Worm (Caenorhabditis elegans) whole organism, L4 larva: Measurements from ENCODE around the gene Y51H4A.936.
"Not testable (repeated sequence)": the region's sequence is repeated elsewhere in the genome, so short reads cannot be mapped to it uniquely, and the experiment has no call there.

Experiments used
- F10B5.3 ChIP-seq: sonication (generic microtip); optimal IDR thresholded peaks from 2 replicates; lab custom pipeline; 2016; ENCODE audit warnings: mild to moderate bottlenecking, missing genetic modification characterization, missing compliant biosample characterization
- F37D6.2 ChIP-seq: sonication (generic microtip); optimal IDR thresholded peaks from 2 replicates; lab custom pipeline; 2016; ENCODE audit warnings: mild to moderate bottlenecking, missing genetic modification characterization, missing compliant biosample characterization
- F44E2.7 ChIP-seq: fragments of 200-800 bp; sonication (Bioruptor generic); IDR thresholded peaks from 2 replicates; pipeline ENCODE4 v2.1.2; 2022; ENCODE audit warnings: missing genetic modification characterization, missing compliant biosample characterization
- aha-1 ChIP-seq: fragments of 150-350 bp; peaks from one replicate; lab custom pipeline; 2014; ENCODE audit warnings: missing biosample characterization, missing genetic modification characterization
- ceh-28 ChIP-seq: fragments of 150-350 bp; optimal IDR thresholded peaks from 2 replicates; lab custom pipeline; 2014; ENCODE audit warnings: missing biosample characterization, missing genetic modification reagents, missing genetic modification characterization
- ces-1 ChIP-seq: fragments of 150-350 bp; sonication (generic microtip); optimal IDR thresholded peaks from 4 replicates; lab custom pipeline; 2014; ENCODE audit warnings: missing biosample characterization, missing genetic modification reagents, missing genetic modification characterization
- ctbp-1 ChIP-seq: fragments of 200-800 bp; sonication (Bioruptor generic); IDR thresholded peaks from 2 replicates; pipeline ENCODE4 v1.3.6; 2022; ENCODE audit warnings: missing genetic modification reagents, missing genetic modification characterization, missing compliant biosample characterization
- hlh-30 ChIP-seq: sonication (generic microtip); optimal IDR thresholded peaks from 2 replicates; lab custom pipeline; 2017; ENCODE audit warnings: antibody characterized with exemption, mild to moderate bottlenecking, missing genetic modification characterization, missing compliant biosample characterization; ENCODE audit not compliant: insufficient read depth
- lin-15B ChIP-seq: fragments of 150-350 bp; sonication (generic microtip); optimal IDR thresholded peaks from 3 replicates; lab custom pipeline; 2014; ENCODE audit warnings: missing biosample characterization, missing genetic modification characterization
- mdl-1 ChIP-seq, 2 experiments: fragments of 150-350 bp in 1 of 2; sonication (generic microtip) in 1 of 2; optimal IDR thresholded peaks; 2 replicates each; lab custom pipeline; 2014 to 2017; ENCODE audit warnings: missing biosample characterization in 2 of 2, missing genetic modification characterization in 2 of 2
- mep-1 ChIP-seq: fragments of 150-350 bp; sonication (generic microtip); optimal IDR thresholded peaks from 3 replicates; lab custom pipeline; 2014; ENCODE audit warnings: missing biosample characterization, missing genetic modification characterization
- mxl-3 ChIP-seq: fragments of 200-800 bp; sonication (Bioruptor generic); optimal IDR thresholded peaks from 2 replicates; lab custom pipeline; 2018; ENCODE audit warnings: mild to moderate bottlenecking, missing genetic modification characterization, missing compliant biosample characterization
- nhr-25 ChIP-seq: sonication (generic microtip); optimal IDR thresholded peaks from 2 replicates; lab custom pipeline; 2017; ENCODE audit warnings: missing genetic modification characterization, mild to moderate bottlenecking, missing compliant biosample characterization, antibody characterized with exemption, moderate library complexity, borderline replicate concordance; ENCODE audit not compliant: insufficient read depth
- nhr-48 ChIP-seq: sonication (generic microtip); optimal IDR thresholded peaks from 2 replicates; lab custom pipeline; 2016; ENCODE audit warnings: mild to moderate bottlenecking, missing genetic modification characterization, missing compliant biosample characterization
- nhr-6 ChIP-seq: fragments of 150-350 bp; optimal IDR thresholded peaks from 2 replicates; lab custom pipeline; 2014; ENCODE audit warnings: missing biosample characterization, missing genetic modification characterization
- pha-4 ChIP-seq, 2 experiments: fragments of 150-350 bp in 1 of 2; fragments of 200-800 bp in 1 of 2; sonication (Bioruptor generic) in 1 of 2; IDR thresholded peaks in 1 of 2; optimal IDR thresholded peaks in 1 of 2; 2 replicates each; pipeline versions ENCODE4 v1.3.6 to Lab custom; 2014 to 2022; ENCODE audit warnings: missing genetic modification characterization in 2 of 2, missing genetic modification reagents in 2 of 2, missing biosample characterization in 1 of 2, missing compliant biosample characterization in 1 of 2
- rbr-2 ChIP-seq: sonication (generic microtip); optimal IDR thresholded peaks from 2 replicates; lab custom pipeline; 2016; ENCODE audit warnings: missing genotype, missing genetic modification characterization, missing compliant biosample characterization
- skn-1 ChIP-seq: fragments of 150-350 bp; optimal IDR thresholded peaks from 2 replicates; lab custom pipeline; 2014; ENCODE audit warnings: missing biosample characterization, missing genetic modification characterization
- snpc-1.2 ChIP-seq: fragments of 200-800 bp; sonication (Bioruptor generic); IDR thresholded peaks from 2 replicates; pipeline ENCODE4 v1.3.6; 2022; ENCODE audit warnings: missing genetic modification reagents, missing genetic modification characterization, missing compliant biosample characterization
- tra-1 ChIP-seq: fragments of 200-800 bp; sonication (Bioruptor generic); IDR thresholded peaks from 2 replicates; pipeline ENCODE4 v1.3.6; 2022; ENCODE audit warnings: missing genetic modification reagents, missing genetic modification characterization, missing compliant biosample characterization
- unc-130 ChIP-seq: sonication (generic microtip); optimal IDR thresholded peaks from 2 replicates; lab custom pipeline; 2016; ENCODE audit warnings: missing genetic modification reagents, missing genetic modification characterization, missing compliant biosample characterization
- vab-7 ChIP-seq: fragments of 200-800 bp; sonication (Bioruptor generic); IDR thresholded peaks from 2 replicates; pipeline ENCODE4 v1.3.6; 2022; ENCODE audit warnings: missing genetic modification reagents, missing genetic modification characterization, missing compliant biosample characterization

Y51H4A.936 gene

ce11 chrIV:16623087-16623486, 6.1 kb upstream of the Y51H4A.936 start:
- peak; percentile 83 for TF ChIP-seq snpc-1.2 (GFP tag; lab: Robert Waterston, UW)

DNA sequence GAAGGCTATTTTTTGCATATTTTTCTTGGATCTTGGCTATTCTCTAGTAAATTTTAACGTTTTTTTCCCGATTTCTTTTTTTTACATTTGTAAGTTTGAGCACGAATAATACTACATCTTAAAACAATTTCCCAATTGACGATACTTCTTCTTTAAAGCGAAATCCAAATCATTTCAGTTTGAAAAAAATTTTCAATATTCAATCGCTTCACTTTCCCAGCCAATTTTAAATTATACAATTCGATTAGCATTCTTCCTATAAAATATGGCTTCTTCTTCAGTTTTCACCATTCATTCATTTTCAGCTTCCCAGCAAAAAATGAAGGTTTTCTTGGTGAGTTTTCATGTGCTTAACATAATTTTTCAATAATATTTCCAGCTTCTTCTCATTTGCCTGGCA, 3.3 kb upstream of the Y51H4A.936 start, which contains the start of gene fip-7:
fip-7 (plus strand) TSS at position 301 of the 400 bp plus-strand sequence.
- not testable (repeated sequence) for TF ChIP-seq skn-1 (tag; lab: Kevin White, UChicago); hlh-30; nhr-48 (tag; lab: Kevin White, UChicago)

ce11 chrIV:16627676-16628075, 1.5 kb upstream of the Y51H4A.936 start, which contains the start of gene fipr-28:
TSS of gene fipr-28 (plus strand) at chrIV:16627976.
- TF ChIP-seq mep-1 (tag; lab: Kevin White, UChicago) (no peak), lin-15B (tag; lab: Kevin White, UChicago) (no peak), mdl-1 (tag; optimal IDR thresholded peaks at IDR 0.05; lab: Kevin White, UChicago) (no peak), vab-7 (GFP tag; lab: Robert Waterston, UW) (no peak), rbr-2 (tag; lab: Kevin White, UChicago) (no peak), tra-1 (no peak), hlh-30 (no peak)

DNA sequence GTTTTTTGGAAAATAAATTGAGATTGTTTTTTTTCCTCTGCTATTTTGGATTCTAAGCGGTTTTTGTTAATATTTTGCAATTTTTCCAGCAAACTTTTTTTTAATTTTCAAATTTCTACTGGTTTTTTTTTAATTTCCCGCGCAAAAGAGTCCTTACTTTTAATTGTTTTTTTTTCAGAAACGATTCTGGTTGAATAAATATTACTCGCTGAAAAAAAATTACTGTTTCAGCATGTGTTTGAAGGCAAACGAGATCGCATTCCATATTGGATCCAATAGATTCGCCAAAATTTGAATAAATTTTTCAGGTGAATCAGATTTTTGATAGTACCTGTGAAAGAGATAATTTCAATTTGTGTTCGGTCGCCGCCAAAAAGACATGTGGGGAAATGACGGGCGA, 625 bp downstream of the Y51H4A.936 start:
- TF ChIP-seq aha-1 (tag; lab: Kevin White, UChicago) (peak; percentile 87), ctbp-1 (no peak), nhr-6 (no peak), snpc-1.2 (GFP tag; lab: Robert Waterston, UW) (peak; percentile 54; the same call in 1 of the 2 replicates)

ce11 chrIV:16630622-16631021, 1.4 kb downstream of the Y51H4A.936 start, which contains the start of gene fipr-27:
TSS of gene fipr-27 (plus strand) at chrIV:16630922.
- TF ChIP-seq nhr-25 (no peak), F10B5.3 (no peak)

- TF ChIP-seq unc-130 (GFP tag; lab: Kevin White, UChicago), result no peak
- peak; percentile 97 for TF ChIP-seq ceh-28
- TF ChIP-seq ces-1, result no peak
- no peak for TF ChIP-seq F44E2.7
Measured at ce11 chrIV:16643782-16644181, 14.6 kb downstream of the Y51H4A.936 start.

- TF ChIP-seq ceh-28, result peak; percentile 40
Measured at ce11 chrIV:16644979-16645378, 15.8 kb downstream of the Y51H4A.936 start.

DNA sequence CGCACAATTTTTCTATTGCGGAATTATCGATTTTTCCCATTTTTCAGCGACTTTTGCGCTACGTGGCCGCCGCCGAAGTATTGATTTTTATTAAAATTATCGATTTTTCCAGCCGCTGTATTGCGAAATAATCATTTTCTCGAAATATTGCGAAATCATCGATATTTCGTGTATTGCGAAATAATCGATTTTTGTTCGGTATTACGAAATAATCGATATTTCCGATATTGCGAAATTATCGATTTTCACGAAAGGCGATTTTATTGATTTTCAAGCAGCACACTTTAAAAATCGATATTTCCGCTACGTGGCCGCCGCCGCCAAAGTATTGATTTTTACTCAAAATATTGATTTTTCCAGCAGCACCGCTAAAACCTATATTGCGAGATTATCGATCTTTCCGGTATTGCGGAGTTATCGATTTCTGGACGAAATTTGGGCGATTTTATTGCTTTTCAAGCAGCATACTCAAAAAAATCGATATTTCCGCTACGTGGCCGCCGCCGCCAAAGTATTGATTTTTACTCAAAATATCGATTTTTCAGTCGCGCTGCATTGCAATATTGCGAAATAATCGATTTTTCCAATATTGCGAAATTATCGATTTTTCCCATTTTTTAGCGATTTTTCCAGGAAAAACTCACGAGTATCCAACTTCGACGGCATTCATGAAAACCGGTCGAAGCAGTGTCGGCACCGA, 16.5 kb downstream of the Y51H4A.936 start:
- peak; percentile 45 for TF ChIP-seq aha-1 (tag; lab: Kevin White, UChicago)
- TF ChIP-seq pha-4 (GFP tag; IDR thresholded peaks at IDR 0.05; lab: Robert Waterston, UW), result no peak
- TF ChIP-seq pha-4 (tag; optimal IDR thresholded peaks at IDR 0.05; lab: Kevin White, UChicago), result no peak
- TF ChIP-seq ceh-28, result peak; percentile 89

DNA sequence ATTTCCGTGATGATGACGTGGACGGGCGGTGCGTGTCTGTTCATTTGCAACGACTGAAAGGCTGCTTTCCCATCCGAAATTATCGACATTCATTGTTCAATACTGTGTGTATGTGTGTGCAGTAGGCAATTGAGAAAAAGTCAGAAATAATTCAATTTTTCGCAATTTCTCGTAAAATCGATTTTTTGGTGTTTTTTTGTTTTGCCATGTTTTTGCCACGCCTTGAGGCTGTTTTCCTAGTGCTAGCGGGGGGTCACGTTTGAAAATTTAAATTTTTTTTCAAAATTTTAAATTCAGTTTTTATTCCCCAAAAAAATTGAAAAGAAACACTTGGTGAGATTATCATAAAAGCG, 17.0 kb downstream of the Y51H4A.936 start, which contains the start of gene Y51H4A.13:
Y51H4A.13 (minus strand) TSS at position 182 of the 353 bp plus-strand sequence.
- TF ChIP-seq pha-4 (GFP tag; IDR thresholded peaks at IDR 0.05; lab: Robert Waterston, UW); pha-4 (tag; optimal IDR thresholded peaks at IDR 0.05; lab: Kevin White, UChicago); mxl-3 (GFP tag; lab: Kevin White, UChicago); F37D6.2 (tag; lab: Kevin White, UChicago): not testable (repeated sequence)
